Fruit fly (Drosophila melanogaster): ENCODE measurements around the gene Npc2e.

dm6 chr3R:10048035-10048774 lies 4.9 kb upstream of the Npc2e start:
- no peak for TF ChIP-seq CG14711 (tag; optimal IDR thresholded peaks at IDR 0.05)
- TF ChIP-seq Hr96 (GFP tag; optimal IDR thresholded peaks at IDR 0.05), result no peak
- TF ChIP-seq CG11617 (GFP tag; optimal IDR thresholded peaks at IDR 0.05), result peak; percentile 56
- TF ChIP-seq bab1 (GFP tag; optimal IDR thresholded peaks at IDR 0.05), result peak; percentile 10
- TF ChIP-seq pad (GFP tag; optimal IDR thresholded peaks at IDR 0.05), result peak; percentile 5
- peak; percentile 38 for TF ChIP-seq CG7101 (tag; optimal IDR thresholded peaks at IDR 0.05)
- TF ChIP-seq kay (GFP tag; ENCODE audit: borderline replicate concordance), result no peak
- TF ChIP-seq CG5204 (GFP tag; optimal IDR thresholded peaks at IDR 0.05), result no peak
- no peak for TF ChIP-seq CG7045 (GFP tag; optimal IDR thresholded peaks at IDR 0.05)
- no peak for TF ChIP-seq toe (GFP tag; optimal IDR thresholded peaks at IDR 0.05)
- no peak for TF ChIP-seq Crg-1 (GFP tag; optimal IDR thresholded peaks at IDR 0.05)
